Fruit fly (Drosophila melanogaster): ENCODE measurements around the gene CG13775.

The CG13775 gene

DNA sequence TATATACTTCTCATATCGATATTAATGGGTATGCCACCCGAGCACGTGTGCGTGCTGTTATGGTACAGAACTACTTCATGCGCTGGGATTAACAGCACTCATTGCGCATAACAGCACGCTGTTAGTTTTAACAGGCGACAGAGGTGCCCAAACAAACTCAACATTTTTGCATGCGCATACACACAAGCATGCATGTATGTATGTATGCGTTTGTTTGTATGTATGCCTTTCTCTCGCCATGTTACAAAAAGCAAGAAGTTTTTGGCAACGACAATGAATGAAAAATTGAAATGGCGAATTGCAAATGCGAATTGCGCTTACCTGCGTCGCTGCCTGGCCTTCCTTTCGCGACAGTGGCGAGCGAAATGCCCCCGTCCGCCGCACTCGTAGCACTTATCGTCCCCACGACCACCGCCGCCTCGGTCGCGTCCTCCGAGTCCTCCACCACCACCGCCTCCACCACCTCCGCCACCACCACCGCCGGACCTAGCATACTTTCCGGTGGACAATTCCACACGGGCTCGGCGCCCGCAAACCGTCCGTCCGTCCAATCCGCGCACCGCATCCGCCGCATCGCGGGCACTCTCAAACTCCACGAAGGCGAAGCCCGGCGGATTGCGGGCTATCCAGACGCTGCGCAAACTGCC lies 37.4 kb downstream of the CG13775 start (continued):
- TF ChIP-seq lab (GFP tag; optimal IDR thresholded peaks at IDR 0.05) (no peak), Awh (GFP tag; IDR thresholded peaks at IDR 0.05) (no peak), Bteb2 (GFP tag; optimal IDR thresholded peaks at IDR 0.05) (no peak), ac (GFP tag; optimal IDR thresholded peaks at IDR 0.05) (no peak), CG18262 (tag; optimal IDR thresholded peaks at IDR 0.05) (peak; percentile 48), h (optimal IDR thresholded peaks at IDR 0.05) (no peak), H2.0 (GFP tag; IDR thresholded peaks at IDR 0.05) (no peak), amos (GFP tag; IDR thresholded peaks at IDR 0.05; ENCODE audit: partially characterized antibody) (no peak), pzg (GFP tag; optimal IDR thresholded peaks at IDR 0.05) (peak; percentile 49), CG42726 (GFP tag; IDR thresholded peaks at IDR 0.05; ENCODE audit: partially characterized antibody) (no peak), toy (GFP tag; IDR thresholded peaks at IDR 0.05) (no peak), Dp (GFP tag; optimal IDR thresholded peaks at IDR 0.05) (no peak), p53 (GFP tag; optimal IDR thresholded peaks at IDR 0.05) (no peak), CG2889 (GFP tag; IDR thresholded peaks at IDR 0.05) (no peak), ken (GFP tag; IDR thresholded peaks at IDR 0.05) (no peak), ttk (GFP tag; IDR thresholded peaks at IDR 0.05) (no peak), CG17186 (GFP tag; optimal IDR thresholded peaks at IDR 0.05) (peak; percentile 99), ems (GFP tag; optimal IDR thresholded peaks at IDR 0.05) (no peak), NC2α (GFP tag; optimal IDR thresholded peaks at IDR 0.05) (no peak), CG3281 (GFP tag; optimal IDR thresholded peaks at IDR 0.05) (no peak), zfh2 (GFP tag; optimal IDR thresholded peaks at IDR 0.05) (no peak), crol (GFP tag; IDR thresholded peaks at IDR 0.05) (peak; percentile 77; the same call in 1 of the 2 replicates), CG10543 (GFP tag; optimal IDR thresholded peaks at IDR 0.05) (no peak), Trl (optimal IDR thresholded peaks at IDR 0.05) (no peak), Trl (GFP tag; optimal IDR thresholded peaks at IDR 0.05) (no peak), CG9215 (GFP tag; IDR thresholded peaks at IDR 0.05) (no peak), slbo (GFP tag; IDR thresholded peaks at IDR 0.05) (no peak; the same call in 1 of the 2 replicates), Nf-YB (GFP tag; optimal IDR thresholded peaks at IDR 0.05) (no peak), CG12155 (GFP tag; optimal IDR thresholded peaks at IDR 0.05) (no peak), CG1603 (tag; optimal IDR thresholded peaks at IDR 0.05) (peak; percentile 7), ind (GFP tag; optimal IDR thresholded peaks at IDR 0.05) (no peak), CG7745 (tag; optimal IDR thresholded peaks at IDR 0.05) (no peak), Sox102F (GFP tag; optimal IDR thresholded peaks at IDR 0.05) (no peak), CG4820 (GFP tag; optimal IDR thresholded peaks at IDR 0.05) (no peak), CG17359 (tag; optimal IDR thresholded peaks at IDR 0.05) (no peak), mld (GFP tag; IDR thresholded peaks at IDR 0.05; ENCODE audit: partially characterized antibody) (0 out of 3 replicates have a peak, but pooled peaks have one; percentile 33), her (GFP tag; optimal IDR thresholded peaks at IDR 0.05) (no peak), CG12391 (tag; optimal IDR thresholded peaks at IDR 0.05) (peak; percentile 27), CG12299 (tag; optimal IDR thresholded peaks at IDR 0.05) (no peak), PHDP (tag; optimal IDR thresholded peaks at IDR 0.05) (no peak), CG10209 (GFP tag; optimal IDR thresholded peaks at IDR 0.05) (no peak), Dek (tag; optimal IDR thresholded peaks at IDR 0.05) (no peak), CG16863 (GFP tag; optimal IDR thresholded peaks at IDR 0.05) (no peak), nom (GFP tag; optimal IDR thresholded peaks at IDR 0.05) (no peak), Fer1 (GFP tag; optimal IDR thresholded peaks at IDR 0.05) (no peak), tll (GFP tag; optimal IDR thresholded peaks at IDR 0.05) (no peak), CG15479 (GFP tag; optimal IDR thresholded peaks at IDR 0.05) (peak; percentile 63), CG15514 (GFP tag; optimal IDR thresholded peaks at IDR 0.05) (no peak), CG9817 (tag; optimal IDR thresholded peaks at IDR 0.05) (no peak), CG10274 (GFP tag; optimal IDR thresholded peaks at IDR 0.05) (no peak)

Data from whole organism, embryonic.